Fruit fly (Drosophila melanogaster) whole organism, wandering third instar larva: ENCODE measurements around the gene Dph2.
A peak's percentile ranks its signal among the peaks of the same experiment; 100 is the strongest.

ENCODE experiments used
- Abd-B ChIP-seq: fragments of >200 bp; optimal IDR thresholded peaks from 2 replicates; lab custom pipeline; 2017; ENCODE audit warnings: missing biosample characterization, missing genetic modification characterization
- CG32264 ChIP-seq: fragments of 200-800 bp; sonication (Bioruptor generic); optimal IDR thresholded peaks from 2 replicates; lab custom pipeline; 2016; ENCODE audit warnings: missing biosample characterization, missing genetic modification characterization
- CG9705 ChIP-seq: fragments of 200-800 bp; sonication (Bioruptor generic); optimal IDR thresholded peaks from 2 replicates; lab custom pipeline; 2018; ENCODE audit warnings: missing biosample characterization, mild to moderate bottlenecking, missing genetic modification characterization
- CrebA ChIP-seq: fragments of 200-800 bp; sonication (Bioruptor generic); optimal IDR thresholded peaks from 2 replicates; lab custom pipeline; 2016; ENCODE audit warnings: missing biosample characterization, mild to moderate bottlenecking, missing genetic modification characterization, borderline replicate concordance
- Dfd ChIP-seq: fragments of >200 bp; optimal IDR thresholded peaks from 2 replicates; lab custom pipeline; 2017; ENCODE audit warnings: missing biosample characterization, missing genetic modification characterization
- Dif ChIP-seq: fragments of 200-275, 200-300 bp; sonication (Bioruptor generic); optimal IDR thresholded peaks from 2 replicates; lab custom pipeline; 2018; ENCODE audit warnings: missing biosample characterization, missing genetic modification characterization; ENCODE audit not compliant: partially characterized antibody
- HLH106 ChIP-seq: fragments of 200-800 bp; optimal IDR thresholded peaks from 3 replicates; lab custom pipeline; 2019; ENCODE audit warnings: missing biosample characterization, mild to moderate bottlenecking, missing genetic modification characterization, moderate library complexity
- Hr78 ChIP-seq: fragments of >200 bp; optimal IDR thresholded peaks from 2 replicates; lab custom pipeline; 2017; ENCODE audit warnings: missing biosample characterization, missing genetic modification characterization
- Hr83 ChIP-seq: fragments of 200-300 bp; sonication (Bioruptor generic); optimal IDR thresholded peaks from 2 replicates; lab custom pipeline; 2016; ENCODE audit warnings: missing biosample characterization, mild to moderate bottlenecking, missing genetic modification characterization, moderate library complexity; ENCODE audit not compliant: poor library complexity, severe bottlenecking
- Jra ChIP-seq: sonication (Bioruptor generic); optimal IDR thresholded peaks from 2 replicates; lab custom pipeline; 2016; ENCODE audit warnings: missing biosample characterization, missing genetic modification characterization
- N ChIP-seq: fragments of >200 bp; optimal IDR thresholded peaks from 2 replicates; lab custom pipeline; 2018; ENCODE audit warnings: missing biosample characterization, missing external identifiers, missing genetic modification characterization
- OdsH ChIP-seq: fragments of 200-800 bp; sonication (Bioruptor generic); optimal IDR thresholded peaks from 2 replicates; lab custom pipeline; 2016; ENCODE audit warnings: missing biosample characterization, mild to moderate bottlenecking, missing genetic modification characterization
- Rel ChIP-seq, 2 experiments: fragments of 200-800 bp; sonication (Bioruptor generic) in 1 of 2; optimal IDR thresholded peaks; 2 replicates in 1 of 2; 3 replicates in 1 of 2; lab custom pipeline; 2016 to 2019; ENCODE audit warnings: mild to moderate bottlenecking in 2 of 2, missing biosample characterization in 2 of 2, missing genetic modification characterization in 2 of 2, moderate library complexity in 1 of 2
- Sp1 ChIP-seq: fragments of 200-800 bp; sonication (Bioruptor generic); optimal IDR thresholded peaks from 3 replicates; lab custom pipeline; 2019; ENCODE audit warnings: missing biosample characterization, mild to moderate bottlenecking, missing genetic modification characterization, moderate library complexity
- Vsx2 ChIP-seq: fragments of 200-300, 225-300 bp; sonication (Bioruptor generic); optimal IDR thresholded peaks from 2 replicates; lab custom pipeline; 2018; ENCODE audit warnings: missing biosample characterization, missing genetic modification characterization; ENCODE audit not compliant: partially characterized antibody
- br ChIP-seq: fragments of 200-800 bp; sonication (Bioruptor generic); optimal IDR thresholded peaks from 2 replicates; lab custom pipeline; 2016; ENCODE audit warnings: missing biosample characterization, missing genetic modification characterization
- brk ChIP-seq: fragments of 200-800 bp; sonication (Bioruptor generic); optimal IDR thresholded peaks from 2 replicates; lab custom pipeline; 2016; ENCODE audit warnings: missing biosample characterization, mild to moderate bottlenecking, missing genetic modification characterization
- dl ChIP-seq, 2 experiments: fragments of 175-275, 200-275 bp in 1 of 2; fragments of 200-275 bp in 1 of 2; sonication (Bioruptor generic); optimal IDR thresholded peaks; lab custom pipeline; 2018; ENCODE audit warnings: mild to moderate bottlenecking in 2 of 2, missing biosample characterization in 2 of 2, missing genetic modification characterization in 2 of 2, moderate library complexity in 2 of 2; ENCODE audit not compliant: partially characterized antibody in 2 of 2, insufficient read depth in 1 of 2
- dmrt93B ChIP-seq: fragments of 200-800 bp; sonication (Bioruptor generic); optimal IDR thresholded peaks from 2 replicates; lab custom pipeline; 2018; ENCODE audit warnings: missing biosample characterization, mild to moderate bottlenecking, missing genetic modification characterization
- ey ChIP-seq: fragments of 200-800 bp; sonication (Bioruptor generic); optimal IDR thresholded peaks from 2 replicates; lab custom pipeline; 2016; ENCODE audit warnings: missing biosample characterization, missing genetic modification characterization
- foxo ChIP-seq, 2 experiments: fragments of 200-800 bp; sonication (Bioruptor generic); optimal IDR thresholded peaks; 2 replicates in 1 of 2; 3 replicates in 1 of 2; lab custom pipeline; 2016 to 2017; ENCODE audit warnings: missing biosample characterization in 2 of 2, missing genetic modification characterization in 2 of 2
- fru ChIP-seq: fragments of 200-800 bp; sonication (Bioruptor generic); optimal IDR thresholded peaks from 3 replicates; lab custom pipeline; 2016; ENCODE audit warnings: missing biosample characterization, mild to moderate bottlenecking, missing genetic modification characterization
- h ChIP-seq: fragments of 200-800 bp; sonication (Bioruptor generic); optimal IDR thresholded peaks from 3 replicates; lab custom pipeline; 2016; ENCODE audit warnings: missing biosample characterization, mild to moderate bottlenecking, missing genetic modification characterization
- jim ChIP-seq: fragments of 175-275, 200-325 bp; sonication (Bioruptor generic); optimal IDR thresholded peaks from 2 replicates; lab custom pipeline; 2016; ENCODE audit warnings: missing biosample characterization, mild to moderate bottlenecking, missing genetic modification characterization
- lola ChIP-seq: fragments of >200 bp; optimal IDR thresholded peaks from 2 replicates; lab custom pipeline; 2017; ENCODE audit warnings: missing biosample characterization, missing genetic modification characterization
- pan ChIP-seq: fragments of >200 bp; optimal IDR thresholded peaks from 2 replicates; lab custom pipeline; 2017
- psq ChIP-seq: fragments of 200-800 bp; sonication (Bioruptor generic); optimal IDR thresholded peaks from 3 replicates; lab custom pipeline; 2017; ENCODE audit warnings: missing biosample characterization, mild to moderate bottlenecking, missing genetic modification characterization, moderate library complexity
- rgr ChIP-seq: fragments of 200-800 bp; sonication (Bioruptor generic); optimal IDR thresholded peaks from 3 replicates; lab custom pipeline; 2016; ENCODE audit warnings: missing biosample characterization, mild to moderate bottlenecking, missing genetic modification characterization
- sage ChIP-seq: fragments of 200-800 bp; sonication (Bioruptor generic); optimal IDR thresholded peaks from 2 replicates; lab custom pipeline; 2016; ENCODE audit warnings: missing biosample characterization, mild to moderate bottlenecking, missing genetic modification characterization
- sv ChIP-seq: fragments of 200-800 bp; sonication (Bioruptor generic); optimal IDR thresholded peaks from 3 replicates; lab custom pipeline; 2016; ENCODE audit warnings: missing biosample characterization, missing genetic modification characterization
- tai ChIP-seq: sonication (Bioruptor generic); optimal IDR thresholded peaks from 2 replicates; lab custom pipeline; 2016; ENCODE audit warnings: missing biosample characterization, missing genetic modification characterization
- usp ChIP-seq: fragments of >200 bp; optimal IDR thresholded peaks from 2 replicates; lab custom pipeline; 2017; ENCODE audit warnings: missing biosample characterization, missing genetic modification characterization
- woc ChIP-seq: sonication (Bioruptor generic); optimal IDR thresholded peaks from 2 replicates; lab custom pipeline; 2016; ENCODE audit warnings: missing biosample characterization, mild to moderate bottlenecking, missing genetic modification characterization

Gene Dph2

DNA sequence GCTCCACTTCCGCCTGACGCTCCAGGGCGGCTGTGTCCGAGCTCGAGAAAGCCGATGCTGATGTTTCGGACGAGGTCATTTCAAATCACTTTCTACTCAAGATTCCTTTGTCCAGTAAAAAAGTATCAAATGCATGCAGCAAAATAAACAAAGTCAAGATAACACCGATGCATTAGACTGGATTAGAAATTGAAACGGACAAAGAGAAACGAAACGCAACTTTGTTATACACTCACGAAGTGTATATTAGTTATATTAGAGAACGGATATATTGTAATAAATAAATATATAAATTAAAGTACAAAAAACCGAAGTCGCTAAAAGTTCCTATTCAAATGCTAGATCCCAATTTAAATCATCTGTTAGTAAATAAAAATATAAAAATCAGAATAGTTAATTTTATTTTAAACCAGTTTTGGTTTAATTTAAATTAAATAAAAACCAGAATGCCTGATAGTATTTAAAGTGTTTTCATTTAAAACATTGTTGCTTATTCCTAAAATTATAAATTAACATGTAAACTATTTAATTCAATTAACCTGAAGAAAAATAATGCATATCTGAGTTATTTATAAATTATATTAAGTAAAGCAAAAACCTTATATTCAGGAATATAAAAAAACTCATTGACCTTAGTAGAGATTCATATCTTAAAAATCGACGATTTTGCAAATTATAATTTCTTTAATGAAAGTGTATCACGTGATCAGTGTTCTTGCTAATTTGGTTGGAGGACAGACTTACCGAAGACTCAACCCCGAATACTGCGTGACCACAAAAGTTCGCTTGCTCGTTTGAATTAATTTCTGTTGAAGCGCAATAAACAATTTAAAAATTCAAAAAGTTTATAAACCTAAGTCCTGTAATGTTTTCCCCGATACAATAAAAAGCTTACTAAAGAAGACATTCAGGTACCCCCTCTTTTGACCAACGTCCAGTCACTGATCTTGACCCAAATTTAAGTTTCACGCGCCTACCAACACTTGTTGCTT lies at the start of gene Dph2:
TSS of gene Dph2 (minus strand) at position 164 of the 992 bp plus-strand sequence.
- TF ChIP-seq ey (GFP tag; lab: Kevin White, UChicago) (peak; percentile 47), foxo (GFP tag; optimal IDR thresholded peaks at IDR 0.05; lab: Kevin White, UChicago) (peak in 1 of 2 experiments; percentile 36), CrebA (no peak), woc (GFP tag; lab: Kevin White, UChicago) (peak; percentile 64), psq (GFP tag; lab: Kevin White, UChicago) (peak; percentile 31), pan (lab: Kevin White, UChicago) (no peak), Rel (GFP tag; optimal IDR thresholded peaks at IDR 0.05; lab: Kevin White, UChicago) (no peak), Rel (tag; optimal IDR thresholded peaks at IDR 0.05; lab: Kevin White, UChicago) (peak; percentile 29), CG9705 (GFP tag; lab: Kevin White, UChicago) (peak; percentile 7), rgr (GFP tag; lab: Kevin White, UChicago) (peak; percentile 56), Sp1 (GFP tag; lab: Kevin White, UChicago) (peak; percentile 72), OdsH (GFP tag; lab: Kevin White, UChicago) (peak; percentile 26), Hr83 (peak; percentile 14), sv (GFP tag; lab: Kevin White, UChicago) (peak; percentile 22), HLH106 (tag; lab: Kevin White, UChicago) (peak; percentile 73), dl (GFP tag; optimal IDR thresholded peaks at IDR 0.05; lab: Kevin White, UChicago; ENCODE audit: insufficient read depth in 1 of 2, partially characterized antibody in 2 of 2) (no peak)
- TF ChIP-seq, all 38 proteins: peak for 12

DNA sequence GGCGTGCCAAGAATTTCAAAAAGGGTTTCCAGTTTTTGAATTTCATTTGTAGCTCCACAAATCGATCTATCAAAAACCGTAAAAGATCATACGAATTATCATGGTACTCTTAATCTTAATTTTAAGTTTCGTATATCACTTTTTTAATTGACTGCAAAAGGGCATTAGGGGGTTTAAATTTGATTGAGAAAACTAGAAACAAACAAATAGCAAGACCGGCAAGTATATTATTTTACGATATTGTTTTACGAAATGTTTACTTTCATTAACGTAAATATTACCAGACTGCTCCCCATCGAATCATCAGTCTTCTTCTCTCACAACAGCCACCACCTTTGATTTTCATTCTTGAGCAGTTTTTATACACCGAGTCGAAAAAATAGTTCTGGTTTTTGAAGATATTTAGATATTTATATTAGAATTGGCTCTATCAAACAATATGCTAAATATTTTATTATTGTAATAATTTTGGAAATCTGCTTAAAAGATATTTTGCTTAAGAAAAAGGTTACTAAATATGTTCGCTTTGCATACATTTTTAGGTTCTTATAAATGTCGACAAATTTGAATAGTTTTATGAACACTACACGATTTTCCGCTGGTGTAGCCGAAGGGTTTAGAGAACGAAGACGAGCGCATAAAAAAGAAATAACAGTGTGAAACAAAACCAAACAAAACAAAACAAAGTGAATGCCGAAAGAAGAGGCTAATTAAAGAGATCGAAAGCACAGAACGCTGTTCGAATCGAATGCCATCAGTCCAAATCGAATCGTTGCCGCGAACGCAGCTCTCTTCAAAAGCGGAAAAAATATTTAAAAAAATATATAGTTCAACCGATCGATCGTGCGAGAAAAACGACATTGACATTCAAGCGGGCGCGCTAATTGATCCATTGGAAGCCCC lies 24.4 kb upstream of the Dph2 start, which contains the start of gene Sdr:
TSS of gene Sdr (plus strand) at position 702 of the 903 bp plus-strand sequence.
- TF ChIP-seq h: peak; percentile 80
- TF ChIP-seq rgr (GFP tag; lab: Kevin White, UChicago): peak; percentile 66
- TF ChIP-seq woc (GFP tag; lab: Kevin White, UChicago): peak; percentile 75
- peak in 1 of 2 experiments; percentile 84 for TF ChIP-seq foxo (GFP tag; optimal IDR thresholded peaks at IDR 0.05; lab: Kevin White, UChicago)
- TF ChIP-seq CG9705 (GFP tag; lab: Kevin White, UChicago): peak; percentile 49
- TF ChIP-seq Rel (GFP tag; optimal IDR thresholded peaks at IDR 0.05; lab: Kevin White, UChicago): no peak
- peak; percentile 32 for TF ChIP-seq Rel (tag; optimal IDR thresholded peaks at IDR 0.05; lab: Kevin White, UChicago)
- TF ChIP-seq Vsx2 (GFP tag; lab: Kevin White, UChicago): peak; percentile 90
- TF ChIP-seq psq (GFP tag; lab: Kevin White, UChicago): peak; percentile 77
- peak; percentile 84 for TF ChIP-seq Sp1 (GFP tag; lab: Kevin White, UChicago)
- TF ChIP-seq sage (GFP tag; lab: Kevin White, UChicago): peak; percentile 22
- peak; percentile 67 for TF ChIP-seq dmrt93B (GFP tag; lab: Kevin White, UChicago)
- TF ChIP-seq tai (GFP tag; lab: Kevin White, UChicago): peak; percentile 37
- TF ChIP-seq ey (GFP tag; lab: Kevin White, UChicago): peak; percentile 61
- no peak for TF ChIP-seq Hr78 (GFP tag; lab: Kevin White, UChicago)
- no peak for TF ChIP-seq sv (GFP tag; lab: Kevin White, UChicago)
- TF ChIP-seq CG32264: no peak
- TF ChIP-seq Jra (GFP tag; lab: Kevin White, UChicago): no peak
- TF ChIP-seq fru: peak; percentile 77
- TF ChIP-seq jim (GFP tag; lab: Kevin White, UChicago): no peak
- TF ChIP-seq Dfd (GFP tag; lab: Kevin White, UChicago): no peak
- peak; percentile 79 for TF ChIP-seq HLH106 (tag; lab: Kevin White, UChicago)
- peak; percentile 71 for TF ChIP-seq OdsH (GFP tag; lab: Kevin White, UChicago)
- TF ChIP-seq CrebA: no peak

DNA sequence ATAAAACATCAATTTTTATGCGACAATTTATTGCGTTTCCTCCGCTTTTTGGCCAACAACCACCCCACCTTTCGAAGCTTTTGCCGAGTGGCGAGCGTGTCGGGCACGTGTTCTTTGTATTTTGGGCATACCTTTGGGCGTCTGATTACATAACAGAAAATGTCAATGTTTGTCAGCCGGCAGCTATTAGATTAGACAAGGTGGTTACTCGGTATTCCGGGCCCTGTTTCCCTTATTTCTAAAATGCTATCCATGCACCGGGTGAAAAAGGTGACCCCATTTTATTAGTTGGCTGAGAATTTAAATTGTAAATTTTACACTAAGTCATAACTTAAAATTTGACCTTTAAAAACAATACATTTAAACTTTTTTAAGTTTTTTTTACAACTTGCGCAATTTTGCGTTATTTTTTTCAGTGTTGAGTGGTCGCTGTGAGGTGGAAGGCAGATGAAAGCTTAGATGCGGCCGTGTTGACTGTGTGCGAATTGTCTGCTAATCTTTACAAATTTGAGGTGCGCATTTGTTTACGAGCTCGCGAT lies 18.8 kb upstream of the Dph2 start:
- TF ChIP-seq psq (GFP tag; lab: Kevin White, UChicago): no peak
- TF ChIP-seq N (GFP tag; lab: Kevin White, UChicago): no peak
- no peak for TF ChIP-seq Rel (GFP tag; optimal IDR thresholded peaks at IDR 0.05; lab: Kevin White, UChicago)
- no peak for TF ChIP-seq Rel (tag; optimal IDR thresholded peaks at IDR 0.05; lab: Kevin White, UChicago)
- TF ChIP-seq Dif (GFP tag; lab: Kevin White, UChicago): no peak
- TF ChIP-seq sage (GFP tag; lab: Kevin White, UChicago): no peak
- no peak for TF ChIP-seq CG32264
- TF ChIP-seq brk: no peak
- TF ChIP-seq foxo (GFP tag; optimal IDR thresholded peaks at IDR 0.05; lab: Kevin White, UChicago): no peak
- no peak for TF ChIP-seq usp (GFP tag; lab: Kevin White, UChicago)
- no peak for TF ChIP-seq woc (GFP tag; lab: Kevin White, UChicago)
- no peak for TF ChIP-seq HLH106 (tag; lab: Kevin White, UChicago)
- no peak for TF ChIP-seq sv (GFP tag; lab: Kevin White, UChicago)
- no peak for TF ChIP-seq OdsH (GFP tag; lab: Kevin White, UChicago)
- no peak for TF ChIP-seq CrebA
- TF ChIP-seq lola (GFP tag; lab: Kevin White, UChicago): no peak
- TF ChIP-seq Sp1 (GFP tag; lab: Kevin White, UChicago): no peak
- TF ChIP-seq br: no peak
- no peak for TF ChIP-seq dl (GFP tag; optimal IDR thresholded peaks at IDR 0.05; lab: Kevin White, UChicago; ENCODE audit: insufficient read depth in 1 of 2, partially characterized antibody in 2 of 2)
- TF ChIP-seq Abd-B: no peak
- TF ChIP-seq fru: no peak
